Worm (Caenorhabditis elegans) whole organism, L1 larva: Measurements from ENCODE around the gene F19G12.4.
A peak's percentile ranks its signal among the peaks of the same experiment; 100 is the strongest.

Experiments used
- C04F5.9 ChIP-seq: sonication (generic microtip); optimal IDR thresholded peaks from 2 replicates; lab custom pipeline; 2016; ENCODE audit warnings: missing genetic modification characterization, missing compliant biosample characterization
- C16A3.4 ChIP-seq: fragments of 150-350 bp; optimal IDR thresholded peaks from 2 replicates; lab custom pipeline; 2014; ENCODE audit warnings: missing biosample characterization, missing genetic modification characterization
- C34B4.2 ChIP-seq: sonication (generic microtip); optimal IDR thresholded peaks from 2 replicates; lab custom pipeline; 2017; ENCODE audit warnings: mild to moderate bottlenecking, missing genetic modification characterization, missing compliant biosample characterization
- F16B12.6 ChIP-seq: fragments of 150-350 bp; optimal IDR thresholded peaks from 2 replicates; lab custom pipeline; 2014; ENCODE audit warnings: missing biosample characterization, missing genetic modification characterization
- blmp-1 ChIP-seq: fragments of 150-350 bp; optimal IDR thresholded peaks from 2 replicates; lab custom pipeline; 2014; ENCODE audit warnings: missing biosample characterization, missing genetic modification characterization
- ceh-63 ChIP-seq: fragments of 200-800 bp; sonication (Bioruptor generic); optimal IDR thresholded peaks from 2 replicates; lab custom pipeline; 2018; ENCODE audit warnings: mild to moderate bottlenecking, missing genetic modification characterization, missing compliant biosample characterization
- ceh-90 ChIP-seq: sonication (generic microtip); optimal IDR thresholded peaks from 2 replicates; lab custom pipeline; 2016; ENCODE audit warnings: missing genetic modification characterization, missing compliant biosample characterization
- ces-1 ChIP-seq: fragments of 150-350 bp; optimal IDR thresholded peaks from 2 replicates; lab custom pipeline; 2014; ENCODE audit warnings: missing biosample characterization, missing genetic modification reagents, missing genetic modification characterization
- efl-1 ChIP-seq, 4 experiments: fragments of 150-350 bp; optimal IDR thresholded peaks in 3 of 4; peaks in 1 of 4; 1 replicate in 1 of 4; 2 replicates in 3 of 4; lab custom pipeline; 2014; ENCODE audit warnings: missing biosample characterization in 2 of 4, missing genetic modification characterization in 2 of 4, missing genetic modification reagents in 2 of 4
- efl-3 ChIP-seq: fragments of 200-800 bp; sonication (Bioruptor generic); optimal IDR thresholded peaks from 2 replicates; lab custom pipeline; 2018; ENCODE audit warnings: mild to moderate bottlenecking, missing genetic modification characterization, missing compliant biosample characterization
- egl-13 ChIP-seq: sonication (generic microtip); optimal IDR thresholded peaks from 2 replicates; lab custom pipeline; 2016; ENCODE audit warnings: missing genotype, missing genetic modification reagents, missing genetic modification characterization, missing compliant biosample characterization
- elt-3 ChIP-seq, 6 experiments: fragments of 150-350 bp in 1 of 6; sonication (generic microtip); optimal IDR thresholded peaks; 2 replicates each; lab custom pipeline; 2017 to 2018; ENCODE audit warnings: missing biosample characterization in 6 of 6, missing genetic modification characterization in 6 of 6, inconsistent platforms in 1 of 6
- fkh-4 ChIP-seq: sonication (generic microtip); optimal IDR thresholded peaks from 2 replicates; lab custom pipeline; 2016; ENCODE audit warnings: missing compliant biosample characterization, missing genetic modification characterization, borderline replicate concordance
- fkh-8 ChIP-seq: sonication (generic microtip); optimal IDR thresholded peaks from 2 replicates; lab custom pipeline; 2016; ENCODE audit warnings: mild to moderate bottlenecking, missing genetic modification characterization, missing compliant biosample characterization
- fos-1 ChIP-seq: fragments of 150-350 bp; optimal IDR thresholded peaks from 2 replicates; lab custom pipeline; 2014; ENCODE audit warnings: missing biosample characterization, missing genetic modification characterization
- grh-1 ChIP-seq: fragments of 200-800 bp; sonication (Bioruptor generic); IDR thresholded peaks from 2 replicates; pipeline ENCODE4 v1.3.6; 2022; ENCODE audit warnings: missing genetic modification reagents, missing genetic modification characterization, missing compliant biosample characterization
- hlh-17 ChIP-seq: fragments of 200-800 bp; sonication (Bioruptor generic); optimal IDR thresholded peaks from 2 replicates; lab custom pipeline; 2018; ENCODE audit warnings: missing genetic modification characterization, mild to moderate bottlenecking, missing compliant biosample characterization, moderate library complexity, borderline replicate concordance
- hlh-4 ChIP-seq: sonication (generic microtip); optimal IDR thresholded peaks from 2 replicates; lab custom pipeline; 2016; ENCODE audit warnings: mild to moderate bottlenecking, missing genetic modification characterization, missing compliant biosample characterization
- isw-1 ChIP-seq: fragments of 200-800 bp; sonication (Bioruptor generic); IDR thresholded peaks from 2 replicates; pipeline ENCODE4 v1.3.6; 2022; ENCODE audit warnings: missing genetic modification characterization, missing compliant biosample characterization
- lin-13 ChIP-seq: fragments of 150-350 bp; optimal IDR thresholded peaks from 2 replicates; lab custom pipeline; 2014; ENCODE audit warnings: missing biosample characterization, missing genetic modification reagents, missing genetic modification characterization
- lin-14 ChIP-seq: fragments of 200-800 bp; sonication (Bioruptor generic); optimal IDR thresholded peaks from 2 replicates; lab custom pipeline; 2018; ENCODE audit warnings: mild to moderate bottlenecking, missing genetic modification characterization, moderate library complexity, missing compliant biosample characterization
- lin-35 ChIP-seq, 2 experiments: fragments of 150-350 bp; optimal IDR thresholded peaks; 2 replicates each; lab custom pipeline; 2014; ENCODE audit warnings: missing biosample characterization in 2 of 2, missing genetic modification characterization in 2 of 2, missing genetic modification reagents in 2 of 2
- lir-3 ChIP-seq: sonication (generic microtip); optimal IDR thresholded peaks from 2 replicates; lab custom pipeline; 2016; ENCODE audit warnings: mild to moderate bottlenecking, missing genetic modification characterization, moderate library complexity, missing compliant biosample characterization; ENCODE audit not compliant: poor library complexity
- lsy-2 ChIP-seq, 2 experiments: fragments of 150-350 bp; optimal IDR thresholded peaks; 2 replicates each; lab custom pipeline; 2014; ENCODE audit warnings: missing biosample characterization in 2 of 2, missing genetic modification characterization in 2 of 2
- mdl-1 ChIP-seq, 2 experiments: fragments of 150-350 bp; optimal IDR thresholded peaks; 2 replicates each; lab custom pipeline; 2014 to 2017; ENCODE audit warnings: missing biosample characterization in 2 of 2, missing genetic modification characterization in 2 of 2, inconsistent platforms in 1 of 2
- mep-1 ChIP-seq: fragments of 150-350 bp; optimal IDR thresholded peaks from 2 replicates; lab custom pipeline; 2014; ENCODE audit warnings: missing biosample characterization, missing genetic modification characterization
- nhr-12 ChIP-seq: sonication (generic microtip); optimal IDR thresholded peaks from 2 replicates; lab custom pipeline; 2017; ENCODE audit warnings: missing biosample characterization, missing genetic modification characterization
- nhr-19 ChIP-seq: fragments of 200-800 bp; sonication (Bioruptor generic); conservative IDR thresholded peaks from 2 replicates; pipeline ENCODE4 v1.3.6; 2022; ENCODE audit warnings: missing genetic modification characterization, missing compliant biosample characterization
- nhr-20 ChIP-seq: sonication (generic microtip); optimal IDR thresholded peaks from 2 replicates; lab custom pipeline; 2016; ENCODE audit warnings: mild to moderate bottlenecking, missing genetic modification characterization, missing compliant biosample characterization
- nhr-237 ChIP-seq: fragments of 150-350 bp; optimal IDR thresholded peaks from 2 replicates; lab custom pipeline; 2014; ENCODE audit warnings: missing biosample characterization, missing genetic modification characterization
- nhr-47 ChIP-seq: sonication (generic microtip); optimal IDR thresholded peaks from 2 replicates; lab custom pipeline; 2016; ENCODE audit warnings: mild to moderate bottlenecking, missing genetic modification characterization, moderate library complexity, missing compliant biosample characterization
- nhr-84 ChIP-seq: sonication (generic microtip); optimal IDR thresholded peaks from 2 replicates; lab custom pipeline; 2017; ENCODE audit warnings: missing biosample characterization, missing genetic modification characterization
- nhr-85 ChIP-seq: sonication (generic microtip); peaks from one replicate; lab custom pipeline; 2016; ENCODE audit warnings: missing genetic modification characterization, inconsistent platforms, missing compliant biosample characterization
- nhr-90 ChIP-seq: sonication (generic microtip); optimal IDR thresholded peaks from 2 replicates; lab custom pipeline; 2016; ENCODE audit warnings: mild to moderate bottlenecking, missing genetic modification characterization, missing compliant biosample characterization; ENCODE audit not compliant: poor library complexity
- rnt-1 ChIP-seq: sonication (generic microtip); optimal IDR thresholded peaks from 2 replicates; lab custom pipeline; 2016; ENCODE audit warnings: mild to moderate bottlenecking, missing genetic modification characterization, moderate library complexity, missing compliant biosample characterization
- skn-1 ChIP-seq: fragments of 150-350 bp; optimal IDR thresholded peaks from 2 replicates; lab custom pipeline; 2014; ENCODE audit warnings: missing biosample characterization, missing genetic modification characterization
- snu-23 ChIP-seq: sonication (generic microtip); optimal IDR thresholded peaks from 2 replicates; lab custom pipeline; 2016; ENCODE audit warnings: missing genetic modification characterization, missing compliant biosample characterization
- sptf-1 ChIP-seq: fragments of 150-350 bp; optimal IDR thresholded peaks from 2 replicates; lab custom pipeline; 2014; ENCODE audit warnings: missing biosample characterization, missing genetic modification characterization
- sup-37 ChIP-seq: fragments of 200-800 bp; sonication (Bioruptor generic); optimal IDR thresholded peaks from 2 replicates; lab custom pipeline; 2018; ENCODE audit warnings: mild to moderate bottlenecking, missing genetic modification characterization, missing compliant biosample characterization
- swsn-7 ChIP-seq: sonication (generic microtip); optimal IDR thresholded peaks from 2 replicates; lab custom pipeline; 2016; ENCODE audit warnings: missing genetic modification characterization, missing compliant biosample characterization
- unc-130 ChIP-seq: fragments of 150-350 bp; optimal IDR thresholded peaks from 2 replicates; lab custom pipeline; 2017; ENCODE audit warnings: missing biosample characterization, missing genetic modification characterization, inconsistent platforms
- unc-98 ChIP-seq: fragments of 200-800 bp; sonication (Bioruptor generic); IDR thresholded peaks from 2 replicates; pipeline ENCODE4 v1.3.6; 2022; ENCODE audit warnings: missing genetic modification characterization, missing compliant biosample characterization
- zag-1 ChIP-seq: fragments of 150-350 bp; optimal IDR thresholded peaks from 2 replicates; lab custom pipeline; 2014; ENCODE audit warnings: missing biosample characterization, missing genetic modification characterization

Gene F19G12.4

DNA sequence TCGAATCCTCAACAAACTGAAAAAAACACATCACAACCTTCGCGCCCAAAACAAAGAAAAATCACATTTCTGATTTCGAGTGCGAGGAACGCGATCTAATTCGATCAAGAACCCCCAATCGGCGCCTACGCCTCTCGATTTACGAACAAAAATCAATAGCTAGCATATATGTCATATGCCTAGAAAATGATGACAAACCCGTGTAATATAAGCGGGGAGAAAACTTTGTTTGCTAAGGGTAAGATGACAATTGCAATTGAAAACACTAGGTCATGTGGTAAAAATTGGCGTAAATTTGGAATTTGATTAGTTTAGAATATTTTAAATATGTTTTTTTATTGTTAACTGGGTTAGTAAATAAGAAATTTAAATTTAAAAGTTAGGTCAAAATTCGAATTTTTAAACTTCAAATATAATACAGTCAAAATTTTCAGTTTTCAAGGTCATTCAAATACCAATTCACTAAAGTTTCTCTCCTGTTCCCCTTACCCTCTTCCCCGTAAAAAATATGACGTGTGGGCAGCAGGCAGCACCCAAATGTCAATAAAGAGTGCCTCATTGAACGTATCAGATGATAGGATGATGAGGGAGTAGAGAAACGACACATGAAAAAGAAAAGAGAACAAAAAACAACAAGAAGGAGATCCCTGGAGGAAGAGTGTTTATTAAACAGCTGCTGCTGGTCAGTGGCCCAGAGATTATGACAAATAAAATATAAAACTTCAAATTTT is 39.4 kb downstream of the F19G12.4 start (continued):
- TF ChIP-seq fos-1 (tag; lab: Kevin White, UChicago) (peak; percentile 14), grh-1 (GFP tag; lab: Robert Waterston, UW) (no peak), lsy-2 (tag; optimal IDR thresholded peaks at IDR 0.05; lab: Kevin White, UChicago) (peak; percentile 30 to 69), lir-3 (tag; lab: Kevin White, UChicago) (peak; percentile 26), lin-35 (GFP tag; optimal IDR thresholded peaks at IDR 0.05; lab: Kevin White, UChicago) (peak in 1 of 2 experiments; percentile 54), nhr-237 (tag; lab: Kevin White, UChicago) (no peak), fkh-8 (no peak), hlh-17 (GFP tag; lab: Kevin White, UChicago) (no peak), fkh-4 (tag; lab: Kevin White, UChicago) (no peak), unc-98 (GFP tag; lab: Robert Waterston, UW) (no peak), C04F5.9 (tag; lab: Kevin White, UChicago) (no peak), egl-13 (tag; lab: Kevin White, UChicago) (no peak), F16B12.6 (no peak), nhr-20 (tag; lab: Kevin White, UChicago) (peak; percentile 74), nhr-90 (peak; percentile 40), rnt-1 (peak; percentile 61), nhr-85 (tag; lab: Kevin White, UChicago) (peak; percentile 87), mep-1 (tag; lab: Kevin White, UChicago) (peak; percentile 71), elt-3 (tag; optimal IDR thresholded peaks at IDR 0.05; lab: Kevin White, UChicago) (no peak), nhr-19 (GFP tag; lab: Robert Waterston, UW) (peak; percentile 48; the same call in 1 of the 2 replicates), sup-37 (no peak), isw-1 (GFP tag; lab: Robert Waterston, UW) (no peak), nhr-47 (tag; lab: Kevin White, UChicago) (peak; percentile 39)
- TF ChIP-seq, all 84 proteins: peak for 28

DNA sequence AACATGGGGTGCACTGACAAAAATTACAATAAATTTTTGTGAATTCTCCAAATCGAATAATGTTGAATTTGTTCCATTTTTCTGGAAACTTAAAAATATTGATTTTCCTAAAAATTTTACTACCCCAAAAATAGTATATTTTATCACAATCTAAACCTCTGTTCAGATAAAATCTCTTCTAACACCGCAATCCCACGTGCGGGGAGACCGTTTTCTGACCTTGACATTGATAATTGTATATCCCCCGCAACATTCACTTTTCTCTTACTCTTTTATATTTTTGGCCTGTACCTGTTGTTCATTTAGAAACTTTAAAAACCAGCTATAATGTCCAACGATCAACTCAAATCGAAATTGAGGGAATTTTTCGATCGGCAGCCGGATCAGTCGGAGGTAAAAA is 41.7 kb downstream of the F19G12.4 start, which contains the start of gene D1005.2:
TSS of gene D1005.2 (plus strand) at position 230 of the 400 bp plus-strand sequence.
- TF ChIP-seq mdl-1 (tag; optimal IDR thresholded peaks at IDR 0.05; lab: Kevin White, UChicago) = peak in 1 of 2 experiments; percentile 32
- no peak for TF ChIP-seq efl-1 (optimal IDR thresholded peaks at IDR 0.05; lab: Kevin White, UChicago)
- no peak for TF ChIP-seq efl-1 (GFP tag; optimal IDR thresholded peaks at IDR 0.05 in 1 of 2; lab: Kevin White, UChicago)
- peak in 3 of 6 experiments; percentile 6 to 56 (median 37) for TF ChIP-seq elt-3 (tag; optimal IDR thresholded peaks at IDR 0.05; lab: Kevin White, UChicago)
- TF ChIP-seq blmp-1 (tag; lab: Kevin White, UChicago) = peak; percentile 93
- TF ChIP-seq C16A3.4 = no peak
- TF ChIP-seq lin-14 (GFP tag; lab: Kevin White, UChicago) = peak; percentile 37
- TF ChIP-seq mep-1 (tag; lab: Kevin White, UChicago) = peak; percentile 6

DNA sequence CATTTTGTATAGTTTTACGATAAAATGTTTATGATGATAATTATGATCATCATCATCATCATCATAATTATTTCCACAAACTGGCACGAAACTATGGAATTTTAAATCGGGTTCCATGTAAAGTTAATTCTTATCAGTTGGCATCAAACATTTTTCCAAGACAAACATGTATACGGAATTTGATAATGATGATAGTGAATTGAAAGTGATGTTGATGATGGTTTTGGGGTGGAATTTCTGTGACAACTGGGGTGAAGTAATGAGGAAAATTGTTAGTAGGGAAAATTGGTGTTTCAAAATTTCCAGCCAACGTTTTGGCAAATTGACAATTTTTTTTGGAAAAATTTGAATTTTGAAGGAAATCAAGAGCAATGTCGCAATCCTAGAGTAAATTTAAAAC is 42.7 kb downstream of the F19G12.4 start:
- TF ChIP-seq ceh-63 (GFP tag; lab: Kevin White, UChicago) = no peak
- TF ChIP-seq snu-23 (GFP tag; lab: Kevin White, UChicago) = no peak
- TF ChIP-seq hlh-4 = no peak
- TF ChIP-seq blmp-1 (tag; lab: Kevin White, UChicago) = peak; percentile 51
- no peak for TF ChIP-seq efl-3 (GFP tag; lab: Kevin White, UChicago)
- no peak for TF ChIP-seq nhr-12

DNA sequence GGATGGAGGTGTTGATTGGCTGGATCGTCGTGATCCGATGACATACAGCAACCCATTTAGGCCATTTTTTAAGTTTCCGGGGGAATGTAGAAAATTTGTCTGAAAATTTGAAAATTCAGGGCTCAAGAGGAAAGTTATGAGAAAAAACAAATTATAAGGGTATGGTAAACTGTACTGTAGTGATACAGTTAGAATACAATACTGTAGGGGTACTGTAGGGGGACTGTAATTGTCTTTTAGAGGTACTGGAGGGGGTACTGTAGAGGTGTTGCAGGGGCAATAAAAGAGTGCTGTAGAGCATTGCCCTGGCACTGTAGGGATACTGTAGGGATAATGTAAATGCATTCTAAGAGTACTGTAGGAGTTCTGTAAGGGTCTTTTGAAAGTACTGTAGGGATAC is 47.6 kb downstream of the F19G12.4 start, which contains the start of gene D1005.6:
TSS of gene D1005.6 (minus strand) at position 101 of the 400 bp plus-strand sequence.
- TF ChIP-seq hlh-4 (no peak), elt-3 (tag; optimal IDR thresholded peaks at IDR 0.05; lab: Kevin White, UChicago) (no peak), nhr-20 (tag; lab: Kevin White, UChicago) (no peak), fos-1 (tag; lab: Kevin White, UChicago) (no peak), efl-3 (GFP tag; lab: Kevin White, UChicago) (no peak), unc-130 (no peak), skn-1 (tag; lab: Kevin White, UChicago) (no peak), nhr-84 (no peak), C34B4.2 (no peak), ceh-90 (no peak), swsn-7 (no peak), sptf-1 (tag; lab: Kevin White, UChicago) (no peak), lin-13 (GFP tag; lab: Kevin White, UChicago) (no peak), F16B12.6 (no peak), ceh-63 (GFP tag; lab: Kevin White, UChicago) (no peak), ces-1 (GFP tag; lab: Kevin White, UChicago) (no peak), fkh-8 (no peak), nhr-47 (tag; lab: Kevin White, UChicago) (no peak), nhr-19 (GFP tag; lab: Robert Waterston, UW) (no peak), zag-1 (tag; lab: Kevin White, UChicago) (no peak)
